Fruit fly (Drosophila melanogaster): ENCODE data around the gene CG1789.
A peak's percentile ranks its signal among the peaks of the same experiment; 100 is the strongest.

Gene CG1789

DNA sequence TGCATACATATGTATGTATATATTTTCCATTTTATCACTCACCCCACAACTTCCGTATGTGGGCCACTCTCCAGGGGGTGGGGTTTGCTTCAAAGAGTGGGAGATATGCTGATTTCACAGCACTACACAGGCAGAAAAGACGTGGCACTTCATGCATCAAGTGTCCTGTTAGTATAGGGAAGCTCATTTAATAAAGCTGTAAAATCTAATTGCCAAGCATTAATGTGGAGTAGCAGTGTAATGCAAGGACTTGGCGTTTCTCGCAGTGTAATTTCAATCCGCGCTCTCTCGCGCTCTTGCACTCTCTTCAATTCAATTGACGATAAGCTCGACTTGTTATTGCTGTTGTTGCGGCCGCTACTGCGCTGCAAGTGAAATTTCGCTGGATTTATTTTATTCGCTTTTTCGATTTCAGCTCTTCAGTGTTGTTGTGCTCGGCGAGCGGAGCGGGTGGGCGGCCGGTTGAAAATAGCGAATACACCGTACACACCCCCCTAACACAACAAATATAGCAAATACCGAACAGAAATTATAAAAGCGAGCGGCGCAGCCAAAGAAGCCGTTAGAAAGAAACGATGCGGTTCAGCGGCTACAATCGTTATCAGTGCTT is 11.0 kb upstream of the CG1789 start, which contains the start of gene Hexo2 (continued):
- TF ChIP-seq ro (GFP tag; IDR thresholded peaks at IDR 0.05): peak; percentile 88
- TF ChIP-seq CG13296 (GFP tag; optimal IDR thresholded peaks at IDR 0.05): peak; percentile 71
- TF ChIP-seq mld (GFP tag; IDR thresholded peaks at IDR 0.05; ENCODE audit: partially characterized antibody): no peak
- peak; percentile 60 for TF ChIP-seq CG9932 (GFP tag; IDR thresholded peaks at IDR 0.05)
- peak; percentile 99 for TF ChIP-seq vvl (GFP tag; IDR thresholded peaks at IDR 0.05)
- TF ChIP-seq ATbp (GFP tag; optimal IDR thresholded peaks at IDR 0.05): peak; percentile 97
- peak; percentile 80 for TF ChIP-seq run (tag; optimal IDR thresholded peaks at IDR 0.05)
- TF ChIP-seq CG15601 (tag; optimal IDR thresholded peaks at IDR 0.05): peak; percentile 87
- TF ChIP-seq kah (GFP tag; optimal IDR thresholded peaks at IDR 0.05): peak; percentile 81
- TF ChIP-seq wor (GFP tag; IDR thresholded peaks at IDR 0.05): peak; percentile 93
- peak; percentile 87 for TF ChIP-seq MTF-1 (GFP tag; optimal IDR thresholded peaks at IDR 0.05; ENCODE audit: borderline replicate concordance)
- TF ChIP-seq CG3726 (GFP tag; IDR thresholded peaks at IDR 0.05): no peak; the same call in 1 of the 3 replicates
- TF ChIP-seq CG6791 (GFP tag; IDR thresholded peaks at IDR 0.05; ENCODE audit: partially characterized antibody): no peak
- TF ChIP-seq CG16813 (GFP tag; IDR thresholded peaks at IDR 0.05; ENCODE audit: partially characterized antibody): no peak
- TF ChIP-seq Ravus (GFP tag; IDR thresholded peaks at IDR 0.05): peak; percentile 85
- TF ChIP-seq Antp (GFP tag; optimal IDR thresholded peaks at IDR 0.05): peak; percentile 98
- TF ChIP-seq Kr (GFP tag; optimal IDR thresholded peaks at IDR 0.05): no peak
- peak; percentile 95 for TF ChIP-seq CG1024 (GFP tag; IDR thresholded peaks at IDR 0.05)
- TF ChIP-seq chn (GFP tag; optimal IDR thresholded peaks at IDR 0.05): peak; percentile 94
- TF ChIP-seq slp2 (GFP tag; optimal IDR thresholded peaks at IDR 0.05): peak; percentile 94
- peak; percentile 79 to 91 for TF ChIP-seq Hr51 (GFP tag; optimal IDR thresholded peaks at IDR 0.05)
- TF ChIP-seq CG32772 (GFP tag; IDR thresholded peaks at IDR 0.05): peak; percentile 97
- TF ChIP-seq CG12769 (tag; optimal IDR thresholded peaks at IDR 0.05): peak; percentile 94
- peak; percentile 95 for TF ChIP-seq tin (GFP tag; optimal IDR thresholded peaks at IDR 0.05)
- peak; percentile 90 for TF ChIP-seq CG2889 (GFP tag; IDR thresholded peaks at IDR 0.05)
- peak; percentile 30 for TF ChIP-seq CG10543 (GFP tag; optimal IDR thresholded peaks at IDR 0.05)
- TF ChIP-seq CG6813 (GFP tag; optimal IDR thresholded peaks at IDR 0.05): peak; percentile 88
- peak; percentile 92 for TF ChIP-seq Camta (GFP tag; optimal IDR thresholded peaks at IDR 0.05)
- TF ChIP-seq da (GFP tag; optimal IDR thresholded peaks at IDR 0.05): peak; percentile 85
- TF ChIP-seq CG13287 (GFP tag; IDR thresholded peaks at IDR 0.05; ENCODE audit: partially characterized antibody): no peak
- peak; percentile 94 for TF ChIP-seq CG31441 (GFP tag; IDR thresholded peaks at IDR 0.05)
- no peak for TF ChIP-seq yki (optimal IDR thresholded peaks at IDR 0.05)
- TF ChIP-seq Dfd (GFP tag; optimal IDR thresholded peaks at IDR 0.05): no peak
- peak; percentile 85 for TF ChIP-seq CG18599 (GFP tag; optimal IDR thresholded peaks at IDR 0.05)
- peak; percentile 94 for TF ChIP-seq CG10959 (GFP tag; IDR thresholded peaks at IDR 0.05)
- peak; percentile 86 for TF ChIP-seq klu (GFP tag; IDR thresholded peaks at IDR 0.05)
- TF ChIP-seq CG4730 (GFP tag; IDR thresholded peaks at IDR 0.05): peak; percentile 92
- peak; percentile 67 for TF ChIP-seq Nf-YB (GFP tag; optimal IDR thresholded peaks at IDR 0.05)
- TF ChIP-seq CG14667 (GFP tag; IDR thresholded peaks at IDR 0.05): peak; percentile 92
- peak; percentile 67 for TF ChIP-seq CG6683 (GFP tag; optimal IDR thresholded peaks at IDR 0.05)
- TF ChIP-seq inv (GFP tag; IDR thresholded peaks at IDR 0.05; ENCODE audit: partially characterized antibody): no peak
- peak; percentile 97 for TF ChIP-seq CG34422 (GFP tag; IDR thresholded peaks at IDR 0.05)
- TF ChIP-seq HLH3B (GFP tag; IDR thresholded peaks at IDR 0.05): peak; percentile 97
- TF ChIP-seq peb (GFP tag; IDR thresholded peaks at IDR 0.05): peak; percentile 89
- peak; percentile 73 for TF ChIP-seq CG15011 (GFP tag; optimal IDR thresholded peaks at IDR 0.05)
- TF ChIP-seq insv (GFP tag; optimal IDR thresholded peaks at IDR 0.05): no peak
- TF ChIP-seq cwo (GFP tag; optimal IDR thresholded peaks at IDR 0.05): peak; percentile 71
- TF ChIP-seq Usf (GFP tag; optimal IDR thresholded peaks at IDR 0.05): peak; percentile 63
- TF ChIP-seq jumu (GFP tag; optimal IDR thresholded peaks at IDR 0.05): peak; percentile 94
- TF ChIP-seq CG31365 (tag; optimal IDR thresholded peaks at IDR 0.05): peak; percentile 80

All from whole organism, embryonic.